Worm (Caenorhabditis elegans): Measurements from ENCODE around the gene clec-184.
A peak's percentile ranks its signal among the peaks of the same experiment; 100 is the strongest.

Gene clec-184

ce11 chrIV:12417536-12418195 is 14.8 kb upstream of the clec-184 start, which contains the start of gene F08G5.3 (continued):
- TF ChIP-seq repo-1 (tag; optimal IDR thresholded peaks at IDR 0.05) = peak; percentile 24
- peak; percentile 63 for TF ChIP-seq attf-5 (GFP tag; optimal IDR thresholded peaks at IDR 0.05)
- no peak for TF ChIP-seq let-526 (GFP tag; IDR thresholded peaks at IDR 0.05)
- peak; percentile 81 for TF ChIP-seq B0261.1 (tag; optimal IDR thresholded peaks at IDR 0.05)
- TF ChIP-seq lin-35 (GFP tag; optimal IDR thresholded peaks at IDR 0.05) = peak in 1 of 3 experiments; percentile 77
- TF ChIP-seq B0035.1 (tag; optimal IDR thresholded peaks at IDR 0.05) = no peak
- peak; percentile 49 to 90 for TF ChIP-seq rec-8 (tag; optimal IDR thresholded peaks at IDR 0.05)
- no peak for TF ChIP-seq bed-2 (GFP tag; IDR thresholded peaks at IDR 0.05)
- TF ChIP-seq ceh-40 (GFP tag; IDR thresholded peaks at IDR 0.05) = 0 out of 2 replicates have a peak, but pooled peaks have one; percentile 64
- no peak for TF ChIP-seq F57A8.1 (GFP tag; optimal IDR thresholded peaks at IDR 0.05)
- no peak for TF ChIP-seq ceh-91 (GFP tag; IDR thresholded peaks at IDR 0.05)
- TF ChIP-seq ceh-27 (GFP tag; optimal IDR thresholded peaks at IDR 0.05) = peak; percentile 46
- TF ChIP-seq hmg-20 (GFP tag; IDR thresholded peaks at IDR 0.05) = no peak
- TF ChIP-seq sdz-38 (tag; optimal IDR thresholded peaks at IDR 0.05) = no peak
- peak; percentile 78 for TF ChIP-seq snpc-1.1 (tag; optimal IDR thresholded peaks at IDR 0.05; ENCODE audit: insufficient read depth)
- no peak for TF ChIP-seq hlh-26 (GFP tag; conservative IDR thresholded peaks at IDR 0.05)
- no peak for TF ChIP-seq F55B11.4 (tag; optimal IDR thresholded peaks at IDR 0.05; ENCODE audit: borderline replicate concordance, insufficient read depth)
- peak; percentile 27; the same call in 1 of the 2 replicates for TF ChIP-seq egl-44 (GFP tag; IDR thresholded peaks at IDR 0.05)
- no peak for TF ChIP-seq akir-1 (GFP tag; optimal IDR thresholded peaks at IDR 0.05)
- TF ChIP-seq lin-40 (tag; optimal IDR thresholded peaks at IDR 0.05) = peak; percentile 58
- TF ChIP-seq ets-4 (GFP tag; optimal IDR thresholded peaks at IDR 0.05) = no peak
- peak; percentile 38 for TF ChIP-seq hlh-12 (tag; optimal IDR thresholded peaks at IDR 0.05)
- TF ChIP-seq aptf-2 (GFP tag; conservative IDR thresholded peaks at IDR 0.05) = no peak
- TF ChIP-seq Y56A3A.18 (GFP tag; IDR thresholded peaks at IDR 0.05) = 0 out of 2 replicates have a peak, but pooled peaks have one; percentile 62
- no peak for TF ChIP-seq ztf-22 (GFP tag; optimal IDR thresholded peaks at IDR 0.05)
- no peak for TF ChIP-seq unc-62 (GFP tag; optimal IDR thresholded peaks at IDR 0.05)
- no peak for TF ChIP-seq Y95B8A.8 (GFP tag; IDR thresholded peaks at IDR 0.05)
- TF ChIP-seq tbp1 (GFP tag; optimal IDR thresholded peaks at IDR 0.05) = peak; percentile 94
- peak; percentile 91 for TF ChIP-seq lin-26 (GFP tag; IDR thresholded peaks at IDR 0.05)
- TF ChIP-seq T07F8.4 (tag; optimal IDR thresholded peaks at IDR 0.05) = peak; percentile 83
- peak; percentile 82 for TF ChIP-seq snpc-4 (GFP tag; optimal IDR thresholded peaks at IDR 0.05)
- peak; percentile 14 to 81 (median 64) for TF ChIP-seq snpc-4 (tag; optimal IDR thresholded peaks at IDR 0.05)
- no peak for TF ChIP-seq xnd-1 (tag; optimal IDR thresholded peaks at IDR 0.05)
- peak; percentile 49 for TF ChIP-seq egrh-3 (GFP tag; IDR thresholded peaks at IDR 0.05)
- 0 out of 2 replicates have a peak, but pooled peaks have one; percentile 43 for TF ChIP-seq Y53F4B.3 (GFP tag; IDR thresholded peaks at IDR 0.05)
- TF ChIP-seq madf-6 (GFP tag; IDR thresholded peaks at IDR 0.05) = peak; percentile 43; the same call in 1 of the 2 replicates
- TF ChIP-seq dox-1 (GFP tag; IDR thresholded peaks at IDR 0.05) = peak; percentile 74
- TF ChIP-seq mcd-1 (GFP tag; IDR thresholded peaks at IDR 0.05) = peak; percentile 56
- no peak for TF ChIP-seq aptf-3 (GFP tag; IDR thresholded peaks at IDR 0.05)
- peak; percentile 73 for TF ChIP-seq F23B12.7 (tag; optimal IDR thresholded peaks at IDR 0.05; ENCODE audit: insufficient read depth)
- TF ChIP-seq hrde-1 (tag; optimal IDR thresholded peaks at IDR 0.05; ENCODE audit: borderline replicate concordance) = peak; percentile 67
- TF ChIP-seq madf-3 (GFP tag; IDR thresholded peaks at IDR 0.05) = 0 out of 2 replicates have a peak, but pooled peaks have one; percentile 47
- TF ChIP-seq F10E7.11 (tag; optimal IDR thresholded peaks at IDR 0.05) = no peak
- no peak for TF ChIP-seq Y53G8AR.9 (GFP tag; conservative IDR thresholded peaks at IDR 0.05)
- no peak for TF ChIP-seq B0336.3 (GFP tag; IDR thresholded peaks at IDR 0.05)
- TF ChIP-seq tbx-9 (tag; optimal IDR thresholded peaks at IDR 0.05; ENCODE audit: borderline replicate concordance) = no peak

Data from whole organism, young adult.